Fruit fly (Drosophila melanogaster) whole organism, wandering third instar larva: ENCODE data around the gene CG13857.

ENCODE experiments used
- Abd-B ChIP-seq: fragments of >200 bp; optimal IDR thresholded peaks from 2 replicates; lab custom pipeline; 2017; ENCODE audit warnings: missing biosample characterization, missing genetic modification characterization
- br ChIP-seq: fragments of 200-800 bp; sonication (Bioruptor generic); optimal IDR thresholded peaks from 2 replicates; lab custom pipeline; 2016; ENCODE audit warnings: missing biosample characterization, missing genetic modification characterization
- lola ChIP-seq: fragments of >200 bp; optimal IDR thresholded peaks from 2 replicates; lab custom pipeline; 2017; ENCODE audit warnings: missing biosample characterization, missing genetic modification characterization
- sv ChIP-seq: fragments of 200-800 bp; sonication (Bioruptor generic); optimal IDR thresholded peaks from 3 replicates; lab custom pipeline; 2016; ENCODE audit warnings: missing biosample characterization, missing genetic modification characterization

DNA sequence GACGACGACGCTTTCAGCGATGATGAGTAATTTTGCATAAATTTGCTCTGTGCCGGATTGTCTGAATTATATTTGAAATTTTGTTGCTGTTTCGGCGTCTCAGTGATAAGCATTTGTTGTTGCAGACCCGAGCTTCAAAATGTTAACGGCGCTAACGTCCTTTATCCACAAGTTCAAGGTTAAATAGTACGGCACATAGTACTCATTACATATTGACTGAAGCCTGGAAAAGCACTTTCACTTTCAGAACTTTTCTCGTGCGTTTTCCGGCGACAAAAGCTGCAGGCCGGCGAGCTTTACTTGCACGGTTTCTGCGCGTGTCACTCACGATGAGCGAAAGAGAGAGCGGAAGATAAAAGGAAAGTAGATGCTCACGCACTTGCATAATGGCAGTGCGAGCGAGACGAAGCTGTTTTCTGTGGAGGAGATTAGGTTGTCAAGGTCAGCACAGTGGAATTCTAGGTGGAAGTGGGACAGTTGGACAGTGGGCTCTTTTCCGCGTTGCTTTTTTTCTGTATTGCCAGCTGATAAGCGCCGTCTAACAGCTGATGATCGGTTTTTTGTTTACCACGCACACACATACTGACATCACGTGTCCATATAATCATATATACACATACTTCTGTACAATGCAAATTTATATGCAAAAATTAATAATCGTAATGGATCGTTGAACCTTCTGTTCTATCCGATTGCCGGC lies 25.7 kb downstream of the CG13857 start:
- TF ChIP-seq br (GFP tag; lab: Kevin White, UChicago): no peak
- TF ChIP-seq lola: no peak
- TF ChIP-seq sv (GFP tag; lab: Kevin White, UChicago): no peak
- TF ChIP-seq Abd-B (GFP tag; lab: Kevin White, UChicago): no peak
